Worm (Caenorhabditis elegans) whole organism, L4/young adult: Measurements from ENCODE around the gene ugt-52.

ENCODE experiments used
- W03F9.2 ChIP-seq: fragments of 150-350 bp; optimal IDR thresholded peaks from 2 replicates; lab custom pipeline; 2014; ENCODE audit warnings: missing biosample characterization, missing genetic modification characterization
- dao-5 ChIP-seq: sonication (generic microtip); optimal IDR thresholded peaks from 2 replicates; lab custom pipeline; 2016; ENCODE audit warnings: missing genotype, missing genetic modification characterization, moderate library complexity, missing compliant biosample characterization
- him-1 ChIP-seq: sonication (generic microtip); optimal IDR thresholded peaks from 2 replicates; lab custom pipeline; 2016; ENCODE audit warnings: missing genotype, missing genetic modification reagents, missing genetic modification characterization, missing compliant biosample characterization

Gene ugt-52

ce11 chrIV:778484-778883, at the start of gene ugt-52:
Gene ugt-52 (plus strand): TSS chrIV:778784.
- TF ChIP-seq him-1 (tag; lab: Kevin White, UChicago) (no peak), W03F9.2 (tag; lab: Kevin White, UChicago) (no peak), dao-5 (no peak)

ce11 chrIV:730937-731336, 47.6 kb upstream of the ugt-52 start, which contains the start of gene srt-24:
Gene srt-24 (minus strand): TSS chrIV:731037.
- TF ChIP-seq dao-5 (no peak), him-1 (tag; lab: Kevin White, UChicago) (no peak), W03F9.2 (tag; lab: Kevin White, UChicago) (no peak)

- no peak for TF ChIP-seq dao-5
- no peak for TF ChIP-seq him-1 (tag; lab: Kevin White, UChicago)
- TF ChIP-seq W03F9.2 (tag; lab: Kevin White, UChicago) = no peak
Observed at ce11 chrIV:736447-736846, 42.1 kb upstream of the ugt-52 start, which contains the start of gene kvs-5. Gene kvs-5 (plus strand): TSS chrIV:736747.

DNA sequence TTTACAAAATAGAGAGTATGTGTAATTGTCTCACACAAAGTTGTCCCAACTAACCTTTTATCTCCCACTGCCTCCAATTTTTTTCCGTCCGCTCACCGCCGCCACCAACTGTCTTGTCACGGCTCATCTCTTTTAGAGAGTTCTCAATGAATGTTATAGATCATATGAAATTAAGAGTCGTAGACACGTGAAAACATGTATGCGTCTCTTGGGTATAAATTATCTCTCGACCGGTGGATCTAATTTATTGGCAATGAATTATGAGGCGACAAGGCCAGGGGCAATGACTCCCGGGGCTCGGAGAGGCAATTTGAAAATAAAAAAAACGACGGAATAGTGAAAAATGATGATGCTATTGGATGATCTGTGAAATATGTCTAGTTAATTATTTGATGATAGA, 37.9 kb upstream of the ugt-52 start:
- TF ChIP-seq W03F9.2 (tag; lab: Kevin White, UChicago) (no peak), him-1 (tag; lab: Kevin White, UChicago) (no peak), dao-5 (no peak)

DNA sequence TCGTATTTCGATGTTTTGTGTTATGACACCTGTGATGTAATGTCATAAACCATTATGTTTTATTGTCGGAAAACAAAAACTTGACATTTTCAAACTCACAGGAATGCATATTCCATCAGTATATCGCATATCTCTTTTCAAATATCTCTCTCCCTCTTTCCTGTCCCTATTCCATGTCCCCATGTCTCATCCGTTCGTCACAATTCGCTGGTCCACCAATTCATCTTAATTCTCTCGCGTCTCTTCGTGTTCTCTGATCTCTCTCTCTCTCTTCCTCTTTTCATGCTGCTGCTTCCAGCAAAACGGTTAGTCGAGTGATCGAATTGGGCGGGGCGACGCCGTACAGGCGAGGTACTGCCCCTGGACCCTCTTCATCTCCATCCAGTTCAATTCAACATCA, 36.8 kb upstream of the ugt-52 start:
- TF ChIP-seq W03F9.2 (tag; lab: Kevin White, UChicago) = no peak
- no peak for TF ChIP-seq him-1 (tag; lab: Kevin White, UChicago)
- TF ChIP-seq dao-5 = no peak

DNA sequence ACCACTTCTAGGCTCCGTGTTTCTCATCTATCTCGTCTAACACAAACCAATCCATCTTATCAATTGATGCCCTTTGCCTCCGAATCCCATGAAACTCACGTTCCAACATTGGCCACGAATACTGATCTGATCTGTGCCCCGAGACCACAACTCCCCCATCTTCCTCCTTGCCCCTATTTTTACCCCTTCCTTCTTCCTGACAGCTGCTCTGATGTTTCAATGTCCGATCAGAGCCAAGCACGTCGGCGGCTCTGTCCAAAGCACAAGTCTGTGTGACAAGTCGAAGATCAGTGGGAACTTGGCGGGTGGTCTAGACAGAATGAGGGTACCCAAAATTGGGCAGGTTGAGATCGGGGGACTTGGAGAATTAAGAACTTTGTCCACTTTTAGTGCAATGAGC, 32.3 kb upstream of the ugt-52 start:
- TF ChIP-seq dao-5 = no peak
- no peak for TF ChIP-seq him-1 (tag; lab: Kevin White, UChicago)
- no peak for TF ChIP-seq W03F9.2 (tag; lab: Kevin White, UChicago)

ce11 chrIV:749557-749956, 29.0 kb upstream of the ugt-52 start:
- TF ChIP-seq W03F9.2 (tag; lab: Kevin White, UChicago) = no peak
- no peak for TF ChIP-seq him-1 (tag; lab: Kevin White, UChicago)
- TF ChIP-seq dao-5 = no peak

- TF ChIP-seq dao-5 = no peak
- no peak for TF ChIP-seq him-1 (tag; lab: Kevin White, UChicago)
- no peak for TF ChIP-seq W03F9.2 (tag; lab: Kevin White, UChicago)
Observed at ce11 chrIV:754357-754972, 24.1 kb upstream of the ugt-52 start.

- TF ChIP-seq dao-5 = no peak
- no peak for TF ChIP-seq him-1 (tag; lab: Kevin White, UChicago)
- no peak for TF ChIP-seq W03F9.2 (tag; lab: Kevin White, UChicago)
Observed at ce11 chrIV:756421-756820, 22.2 kb upstream of the ugt-52 start, which contains the start of gene srt-23. Gene srt-23 (plus strand): TSS chrIV:756721.

ce11 chrIV:756956-757355, 21.6 kb upstream of the ugt-52 start:
- TF ChIP-seq W03F9.2 (tag; lab: Kevin White, UChicago) = no peak
- no peak for TF ChIP-seq dao-5
- no peak for TF ChIP-seq him-1 (tag; lab: Kevin White, UChicago)

DNA sequence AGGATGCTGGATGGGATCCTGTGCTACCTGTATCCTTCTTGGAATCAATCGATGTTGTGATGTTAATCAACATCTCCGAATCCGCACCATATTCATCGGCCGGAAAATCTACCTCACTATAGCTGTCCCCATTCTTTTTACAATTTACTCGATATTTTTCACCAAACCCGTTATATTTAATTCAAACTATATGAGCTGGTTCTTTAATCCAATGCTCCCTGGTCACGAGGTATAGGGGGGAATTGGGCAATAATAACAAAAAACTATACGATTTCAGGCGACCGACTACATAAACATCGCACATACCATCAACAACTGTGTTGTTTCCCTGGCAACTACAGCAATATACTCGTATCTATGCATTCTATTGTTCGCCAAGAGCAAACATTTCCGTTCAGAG, 21.0 kb upstream of the ugt-52 start:
- TF ChIP-seq W03F9.2 (tag; lab: Kevin White, UChicago) (no peak), him-1 (tag; lab: Kevin White, UChicago) (no peak), dao-5 (no peak)

DNA sequence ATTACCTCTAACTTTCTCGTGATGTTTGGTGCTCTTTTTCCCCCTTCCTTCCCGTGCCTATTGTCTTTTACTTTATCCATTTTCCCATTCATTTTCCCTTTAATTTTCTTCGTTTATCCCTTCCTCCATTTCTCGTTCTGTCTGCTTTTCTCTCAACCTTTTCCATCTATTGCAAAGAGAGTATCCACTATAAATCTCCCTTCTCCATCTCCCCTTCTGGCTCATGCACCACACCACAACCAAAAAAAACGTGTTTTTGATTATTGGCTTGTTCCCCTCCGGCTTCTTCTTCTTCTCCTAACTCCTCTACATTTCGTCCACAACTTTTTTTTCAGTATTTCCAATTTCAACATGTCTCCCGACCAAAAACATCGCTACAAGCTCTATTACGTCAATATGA, 18.3 kb upstream of the ugt-52 start, which contains the start of gene gst-40:
Gene gst-40 (plus strand): TSS at position 236 of the 400 bp plus-strand sequence.
- TF ChIP-seq him-1 (tag; lab: Kevin White, UChicago) = no peak
- no peak for TF ChIP-seq W03F9.2 (tag; lab: Kevin White, UChicago)
- TF ChIP-seq dao-5 = no peak

ce11 chrIV:762016-762459, 16.5 kb upstream of the ugt-52 start:
- TF ChIP-seq W03F9.2 (tag; lab: Kevin White, UChicago) = no peak
- TF ChIP-seq dao-5 = no peak
- no peak for TF ChIP-seq him-1 (tag; lab: Kevin White, UChicago)

DNA sequence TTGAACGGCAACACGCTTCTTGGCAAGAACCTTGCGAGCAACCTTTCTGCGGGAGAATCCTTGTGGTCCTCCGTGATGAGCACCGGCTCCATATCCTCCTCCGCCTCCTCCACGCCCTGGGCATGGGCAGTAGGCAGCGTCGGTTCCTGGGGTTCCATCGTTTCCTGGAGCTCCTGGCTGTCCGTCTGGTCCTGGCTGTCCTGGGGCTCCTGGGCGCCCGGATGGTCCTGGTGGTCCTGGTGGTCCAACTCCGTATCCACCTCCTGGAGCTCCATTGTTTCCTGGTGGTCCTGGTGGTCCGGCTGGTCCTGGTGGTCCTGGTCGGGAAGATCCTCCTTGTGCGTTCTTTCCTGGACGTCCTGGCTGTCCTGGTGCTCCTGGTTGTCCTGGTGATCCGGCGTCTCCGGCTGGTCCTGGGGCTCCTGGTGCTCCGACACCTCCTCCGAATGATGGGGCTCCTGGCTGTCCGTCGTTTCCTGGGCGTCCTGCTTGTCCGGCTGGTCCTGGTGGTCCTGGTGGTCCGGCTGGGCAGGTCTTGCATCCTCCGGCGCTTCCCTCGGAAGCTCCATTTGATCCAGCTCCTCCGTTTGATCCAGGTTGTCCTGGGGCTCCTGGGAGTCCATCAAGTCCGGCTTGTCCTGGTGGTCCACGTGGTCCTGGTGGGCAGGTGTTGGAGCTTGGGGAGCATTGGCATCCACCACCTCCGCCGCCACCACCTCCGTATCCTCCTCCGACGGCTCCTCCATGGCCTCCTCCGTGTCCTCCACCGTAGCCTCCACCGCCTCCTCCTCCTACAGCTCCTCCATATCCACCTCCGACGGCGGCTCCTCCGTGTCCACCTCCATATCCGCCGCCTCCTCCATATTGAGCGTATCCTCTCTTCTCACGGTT, 15.9 kb upstream of the ugt-52 start:
- TF ChIP-seq him-1 (tag; lab: Kevin White, UChicago) (no peak), W03F9.2 (tag; lab: Kevin White, UChicago) (no peak), dao-5 (no peak)
